Worm (Caenorhabditis elegans) whole organism, early embryonic: ENCODE results near the gene T14B1.1.
"Not testable (repeated sequence)": the region's sequence is repeated elsewhere in the genome, so short reads cannot be mapped to it uniquely, and the experiment has no call there.

Source experiments
- B0310.2 ChIP-seq: sonication (generic microtip); optimal IDR thresholded peaks from 2 replicates; lab custom pipeline; 2016; ENCODE audit warnings: mild to moderate bottlenecking, missing genetic modification characterization, missing compliant biosample characterization
- F13C5.2 ChIP-seq: sonication (generic microtip); optimal IDR thresholded peaks from 2 replicates; lab custom pipeline; 2017; ENCODE audit warnings: mild to moderate bottlenecking, missing genetic modification characterization, inconsistent platforms, missing compliant biosample characterization
- aly-1 ChIP-seq: sonication (generic microtip); optimal IDR thresholded peaks from 2 replicates; lab custom pipeline; 2016; ENCODE audit warnings: missing genetic modification characterization, missing compliant biosample characterization
- ama-1 ChIP-seq: fragments of 150-350 bp; optimal IDR thresholded peaks from 2 replicates; lab custom pipeline; 2014
- ceh-13 ChIP-seq: fragments of 200-800 bp; sonication (Bioruptor generic); optimal IDR thresholded peaks from 2 replicates; lab custom pipeline; 2018; ENCODE audit warnings: mild to moderate bottlenecking, missing genetic modification characterization, missing compliant biosample characterization
- ceh-36 ChIP-seq: sonication (generic microtip); optimal IDR thresholded peaks from 2 replicates; lab custom pipeline; 2016; ENCODE audit warnings: missing genetic modification characterization, inconsistent platforms, missing compliant biosample characterization
- ets-7 ChIP-seq: sonication (generic microtip); optimal IDR thresholded peaks from 2 replicates; lab custom pipeline; 2016; ENCODE audit warnings: missing genotype, missing genetic modification characterization, missing compliant biosample characterization
- flt-1 ChIP-seq: fragments of 200-800 bp; sonication (Bioruptor generic); IDR thresholded peaks from 2 replicates; pipeline ENCODE4 v1.3.6; 2022; ENCODE audit warnings: missing genetic modification characterization, missing compliant biosample characterization
- hmbx-1 ChIP-seq: sonication (generic microtip); optimal IDR thresholded peaks from 2 replicates; lab custom pipeline; 2016; ENCODE audit warnings: mild to moderate bottlenecking, missing genetic modification characterization, missing compliant biosample characterization
- hmg-4 ChIP-seq: fragments of 200-800 bp; sonication (Bioruptor generic); optimal IDR thresholded peaks from 2 replicates; lab custom pipeline; 2018; ENCODE audit warnings: mild to moderate bottlenecking, missing genetic modification characterization, missing compliant biosample characterization
- hnd-1 ChIP-seq: sonication (generic microtip); optimal IDR thresholded peaks from 2 replicates; lab custom pipeline; 2016; ENCODE audit warnings: missing genetic modification characterization, missing compliant biosample characterization
- pes-1 ChIP-seq: fragments of 200-800 bp; sonication (Bioruptor generic); IDR thresholded peaks from 2 replicates; pipeline ENCODE4 v1.3.6; 2022; ENCODE audit warnings: missing genetic modification reagents, missing genetic modification characterization, missing compliant biosample characterization
- scrt-1 ChIP-seq: fragments of 200-800 bp; sonication (Bioruptor generic); IDR thresholded peaks from 2 replicates; pipeline ENCODE4 v1.3.6; 2022; ENCODE audit warnings: missing genetic modification characterization, missing compliant biosample characterization
- sea-1 ChIP-seq: fragments of 200-800 bp; sonication (Bioruptor generic); conservative IDR thresholded peaks from 2 replicates; pipeline ENCODE4 v1.3.6; 2022; ENCODE audit warnings: missing genetic modification characterization, missing compliant biosample characterization
- tbx-11 ChIP-seq: fragments of 200-800 bp; sonication (Bioruptor generic); IDR thresholded peaks from 2 replicates; pipeline ENCODE4 v1.3.6; 2022; ENCODE audit warnings: missing genetic modification characterization, missing compliant biosample characterization
- tbx-37 ChIP-seq: fragments of 200-800 bp; sonication (Bioruptor generic); conservative IDR thresholded peaks from 2 replicates; pipeline ENCODE4 v1.3.6; 2022; ENCODE audit warnings: missing genetic modification reagents, missing genetic modification characterization, missing compliant biosample characterization
- tra-4 ChIP-seq: sonication (generic microtip); optimal IDR thresholded peaks from 2 replicates; lab custom pipeline; 2017; ENCODE audit warnings: missing genetic modification characterization, missing compliant biosample characterization

T14B1.1 gene

ce11 chrX:9629552-9629951 lies 39.0 kb downstream of the T14B1.1 start:
- TF ChIP-seq tbx-11 (no peak), flt-1 (GFP tag; lab: Robert Waterston, UW) (no peak), scrt-1 (GFP tag; lab: Robert Waterston, UW) (no peak), tbx-37 (no peak), hmbx-1 (tag; lab: Kevin White, UChicago) (no peak), ama-1 (lab: Kevin White, UChicago) (no peak), B0310.2 (tag; lab: Kevin White, UChicago) (no peak), ets-7 (tag; lab: Kevin White, UChicago) (no peak), tra-4 (no peak), F13C5.2 (no peak), pes-1 (no peak), hmg-4 (GFP tag; lab: Kevin White, UChicago) (no peak), ceh-13 (GFP tag; lab: Kevin White, UChicago) (no peak), sea-1 (GFP tag; lab: Robert Waterston, UW) (no peak), aly-1 (tag; lab: Kevin White, UChicago) (no peak), hnd-1 (tag; lab: Kevin White, UChicago) (no peak), ceh-36 (no peak)

- not testable (repeated sequence) for TF ChIP-seq B0310.2 (tag; lab: Kevin White, UChicago); ama-1 (lab: Kevin White, UChicago); flt-1 (GFP tag; lab: Robert Waterston, UW)
Measured at ce11 chrX:9625824-9626223, 42.7 kb downstream of the T14B1.1 start, which contains the start of gene F34H10.1. TSS of gene F34H10.1 (plus strand) at chrX:9626124.

ce11 chrX:9622609-9623008 lies 45.9 kb downstream of the T14B1.1 start:
- TF ChIP-seq hnd-1 (tag; lab: Kevin White, UChicago) = peak; percentile 29
- TF ChIP-seq sea-1 (GFP tag; lab: Robert Waterston, UW) = peak; percentile 62; the same call in 1 of the 2 replicates
- TF ChIP-seq hmbx-1 (tag; lab: Kevin White, UChicago) = no peak
- no peak for TF ChIP-seq tra-4
- TF ChIP-seq flt-1 (GFP tag; lab: Robert Waterston, UW) = no peak
- TF ChIP-seq scrt-1 (GFP tag; lab: Robert Waterston, UW) = peak; percentile 56; the same call in 1 of the 2 replicates
- peak; percentile 66 for TF ChIP-seq aly-1 (tag; lab: Kevin White, UChicago)
- TF ChIP-seq F13C5.2 = no peak
- peak; percentile 9 for TF ChIP-seq ceh-13 (GFP tag; lab: Kevin White, UChicago)
- TF ChIP-seq tbx-11 = peak; percentile 72
- TF ChIP-seq tbx-37 = peak; percentile 47; the same call in 1 of the 2 replicates
- peak; percentile 18 for TF ChIP-seq ceh-36

- TF ChIP-seq tbx-37 (no peak), B0310.2 (tag; lab: Kevin White, UChicago) (no peak), ceh-36 (no peak), sea-1 (GFP tag; lab: Robert Waterston, UW) (no peak), ama-1 (lab: Kevin White, UChicago) (no peak), aly-1 (tag; lab: Kevin White, UChicago) (no peak), tra-4 (no peak), ets-7 (tag; lab: Kevin White, UChicago) (no peak)
Measured at ce11 chrX:9620136-9620535, 48.4 kb downstream of the T14B1.1 start, which contains the start of gene C11E4.8. TSS of gene C11E4.8 (plus strand) at chrX:9620436.

ce11 chrX:9616919-9617318 lies 51.6 kb downstream of the T14B1.1 start, which contains the start of gene C11E4.7:
TSS of gene C11E4.7 (plus strand) at chrX:9617219.
- TF ChIP-seq ama-1 (lab: Kevin White, UChicago) (no peak), tbx-37 (no peak), B0310.2 (tag; lab: Kevin White, UChicago) (no peak), F13C5.2 (no peak), tbx-11 (no peak), hnd-1 (tag; lab: Kevin White, UChicago) (no peak), aly-1 (tag; lab: Kevin White, UChicago) (no peak), ceh-36 (no peak), hmbx-1 (tag; lab: Kevin White, UChicago) (no peak), scrt-1 (GFP tag; lab: Robert Waterston, UW) (no peak)
